Fruit fly (Drosophila melanogaster) S2 (cell line): ENCODE results near the gene CG1552.

Experiments
- CG8478 ChIP-seq: fragments of >200 bp; optimal IDR thresholded peaks from 2 replicates; lab custom pipeline; 2018
- CTCF ChIP-seq, 2 experiments: fragments of >200 bp; optimal IDR thresholded peaks; 2 replicates each; lab custom pipeline; 2018

- TF ChIP-seq CG8478 (lab: Kevin White, UChicago) (no peak), CTCF (optimal IDR thresholded peaks at IDR 0.05; lab: Kevin White, UChicago) (no peak)
Measured at dm6 chrX:11081242-11081641, 27.9 kb upstream of the CG1552 start.
